Worm (Caenorhabditis elegans) whole organism, young adult: ENCODE measurements around the gene ubc-22.

Experiments used
- B0035.1 ChIP-seq: sonication (generic microtip); optimal IDR thresholded peaks from 2 replicates; lab custom pipeline; 2016; ENCODE audit warnings: missing genetic modification characterization, mild to moderate bottlenecking, missing compliant biosample characterization, missing genotype, missing genetic modification reagents
- B0261.1 ChIP-seq: sonication (generic microtip); optimal IDR thresholded peaks from 2 replicates; lab custom pipeline; 2016; ENCODE audit warnings: mild to moderate bottlenecking, missing genetic modification characterization, moderate library complexity, missing compliant biosample characterization
- B0336.3 ChIP-seq: fragments of 200-800 bp; sonication (Bioruptor generic); IDR thresholded peaks from 2 replicates; pipeline ENCODE4 v1.3.6; 2022; ENCODE audit warnings: missing genetic modification characterization, missing compliant biosample characterization
- C06A6.2 ChIP-seq: fragments of 200-800 bp; sonication (Bioruptor generic); conservative IDR thresholded peaks from 2 replicates; pipeline ENCODE4 v1.3.6; 2022; ENCODE audit warnings: missing genetic modification characterization, missing compliant biosample characterization
- F39B2.1 ChIP-seq: fragments of 200-800 bp; sonication (Bioruptor generic); IDR thresholded peaks from 2 replicates; pipeline ENCODE4 v1.3.6; 2022; ENCODE audit warnings: missing genetic modification reagents, missing genetic modification characterization, missing compliant biosample characterization
- F52B5.7 ChIP-seq: sonication (generic microtip); optimal IDR thresholded peaks from 2 replicates; lab custom pipeline; 2016; ENCODE audit warnings: mild to moderate bottlenecking, missing genetic modification characterization, missing compliant biosample characterization
- F55B11.4 ChIP-seq: sonication (generic microtip); optimal IDR thresholded peaks from 2 replicates; lab custom pipeline; 2016; ENCODE audit warnings: missing compliant biosample characterization, missing genetic modification characterization, borderline replicate concordance; ENCODE audit not compliant: insufficient read depth
- Y56A3A.18 ChIP-seq: fragments of 200-800 bp; sonication (Bioruptor generic); IDR thresholded peaks from 2 replicates; pipeline ENCODE4 v1.3.6; 2022; ENCODE audit warnings: missing genetic modification reagents, missing genetic modification characterization, missing compliant biosample characterization
- Y67H2A.10 ChIP-seq: fragments of 200-800 bp; sonication (Bioruptor generic); conservative IDR thresholded peaks from 2 replicates; pipeline ENCODE4 v1.3.6; 2022; ENCODE audit warnings: missing genetic modification reagents, missing genetic modification characterization, missing compliant biosample characterization
- Y79H2A.3 ChIP-seq: fragments of 200-800 bp; sonication (Bioruptor generic); conservative IDR thresholded peaks from 2 replicates; pipeline ENCODE4 v1.3.6; 2022; ENCODE audit warnings: missing genetic modification reagents, missing genetic modification characterization, missing compliant biosample characterization
- ama-1 ChIP-seq, 3 experiments: fragments of 150-350 bp in 1 of 3; sonication (generic microtip) in 2 of 3; optimal IDR thresholded peaks; 2 replicates each; lab custom pipeline; 2014 to 2018; ENCODE audit warnings: missing biosample characterization in 2 of 3, missing genetic modification characterization in 2 of 3, missing genetic modification reagents in 2 of 3
- attf-3 ChIP-seq: fragments of 200-800 bp; sonication (Bioruptor generic); conservative IDR thresholded peaks from 2 replicates; pipeline ENCODE4 v1.3.6; 2022; ENCODE audit warnings: missing genetic modification reagents, missing genetic modification characterization, missing compliant biosample characterization
- cebp-2 ChIP-seq: fragments of 200-800 bp; sonication (Bioruptor generic); IDR thresholded peaks from 2 replicates; pipeline ENCODE4 v1.3.6; 2022; ENCODE audit warnings: missing genetic modification characterization, missing compliant biosample characterization
- ceh-58 ChIP-seq: fragments of 200-800 bp; sonication (Bioruptor generic); IDR thresholded peaks from 2 replicates; pipeline ENCODE4 v1.3.6; 2022; ENCODE audit warnings: missing genetic modification characterization, missing compliant biosample characterization
- die-1 ChIP-seq: sonication (generic microtip); optimal IDR thresholded peaks from 2 replicates; lab custom pipeline; 2016; ENCODE audit warnings: missing genotype, mild to moderate bottlenecking, missing genetic modification characterization, missing compliant biosample characterization
- dox-1 ChIP-seq: fragments of 200-800 bp; sonication (Bioruptor generic); IDR thresholded peaks from 2 replicates; pipeline ENCODE4 v1.3.6; 2022; ENCODE audit warnings: missing genetic modification reagents, missing genetic modification characterization, missing compliant biosample characterization
- dpl-1 ChIP-seq: fragments of 150-350 bp; optimal IDR thresholded peaks from 2 replicates; lab custom pipeline; 2014; ENCODE audit warnings: missing biosample characterization, missing genetic modification reagents, missing genetic modification characterization
- ets-4 ChIP-seq: fragments of 200-800 bp; sonication (Bioruptor generic); optimal IDR thresholded peaks from 2 replicates; lab custom pipeline; 2018; ENCODE audit warnings: mild to moderate bottlenecking, missing genetic modification characterization, missing compliant biosample characterization
- him-1 ChIP-seq: sonication (generic microtip); optimal IDR thresholded peaks from 2 replicates; lab custom pipeline; 2016; ENCODE audit warnings: missing genotype, missing genetic modification reagents, missing genetic modification characterization, missing compliant biosample characterization
- hlh-12 ChIP-seq: sonication (generic microtip); optimal IDR thresholded peaks from 2 replicates; lab custom pipeline; 2016; ENCODE audit warnings: missing genetic modification characterization, missing compliant biosample characterization
- hmg-1.2 ChIP-seq: fragments of 200-800 bp; sonication (Bioruptor generic); IDR thresholded peaks from 2 replicates; pipeline ENCODE4 v1.3.6; 2022; ENCODE audit warnings: missing genetic modification reagents, missing genetic modification characterization, missing compliant biosample characterization
- hsf-1 ChIP-seq: fragments of 200-800 bp; sonication (Bioruptor generic); IDR thresholded peaks from 2 replicates; pipeline ENCODE4 v1.3.6; 2022; ENCODE audit warnings: missing genetic modification reagents, missing genetic modification characterization, missing compliant biosample characterization
- lag-1 ChIP-seq: fragments of 200-800 bp; sonication (Bioruptor generic); IDR thresholded peaks from 2 replicates; pipeline ENCODE4 v1.3.6; 2022; ENCODE audit warnings: missing genetic modification reagents, missing genetic modification characterization, missing compliant biosample characterization
- let-526 ChIP-seq: fragments of 200-800 bp; sonication (Bioruptor generic); IDR thresholded peaks from 2 replicates; pipeline ENCODE4 v1.3.6; 2022; ENCODE audit warnings: missing genetic modification reagents, missing genetic modification characterization, missing compliant biosample characterization
- madf-3 ChIP-seq: fragments of 200-800 bp; sonication (Bioruptor generic); IDR thresholded peaks from 2 replicates; pipeline ENCODE4 v1.3.6; 2022; ENCODE audit warnings: missing genetic modification reagents, missing genetic modification characterization, missing compliant biosample characterization
- mes-4 ChIP-seq: sonication (generic microtip); optimal IDR thresholded peaks from 2 replicates; lab custom pipeline; 2016; ENCODE audit warnings: missing genotype, missing genetic modification characterization, missing compliant biosample characterization
- nfyb-1 ChIP-seq: fragments of 200-800 bp; sonication (Bioruptor generic); IDR thresholded peaks from 2 replicates; pipeline ENCODE4 v1.3.6; 2022; ENCODE audit warnings: missing genetic modification reagents, missing genetic modification characterization, missing compliant biosample characterization
- nhr-120 ChIP-seq: fragments of 200-800 bp; sonication (Bioruptor generic); IDR thresholded peaks from 2 replicates; pipeline ENCODE4 v1.3.6; 2022; ENCODE audit warnings: missing genetic modification characterization, missing compliant biosample characterization
- nhr-80 ChIP-seq: sonication (generic microtip); optimal IDR thresholded peaks from 2 replicates; lab custom pipeline; 2016; ENCODE audit warnings: missing genetic modification characterization, missing compliant biosample characterization
- rec-8 ChIP-seq, 2 experiments: sonication (generic microtip); optimal IDR thresholded peaks; 2 replicates each; lab custom pipeline; 2016; ENCODE audit warnings: mild to moderate bottlenecking in 2 of 2, missing genetic modification characterization in 2 of 2, missing genetic modification reagents in 2 of 2, missing genotype in 2 of 2, missing biosample characterization in 1 of 2, missing compliant biosample characterization in 1 of 2, moderate library complexity in 1 of 2
- rpc-1 ChIP-seq, 2 experiments: fragments of 150-350 bp in 1 of 2; sonication (generic microtip) in 1 of 2; optimal IDR thresholded peaks; 2 replicates each; lab custom pipeline; 2014 to 2018; ENCODE audit warnings: missing biosample characterization in 1 of 2, missing genetic modification characterization in 1 of 2, missing genetic modification reagents in 1 of 2, missing genotype in 1 of 2
- sdz-38 ChIP-seq: sonication (generic microtip); optimal IDR thresholded peaks from 2 replicates; lab custom pipeline; 2016; ENCODE audit warnings: missing genotype, missing genetic modification characterization, missing compliant biosample characterization
- snpc-1.3 ChIP-seq: sonication (generic microtip); optimal IDR thresholded peaks from 2 replicates; lab custom pipeline; 2017; ENCODE audit warnings: missing genetic modification characterization, mild to moderate bottlenecking, missing compliant biosample characterization, antibody characterized with exemption, moderate library complexity, missing genotype, missing genetic modification reagents; ENCODE audit not compliant: insufficient read depth
- snpc-3.4 ChIP-seq: sonication (generic microtip); optimal IDR thresholded peaks from 2 replicates; lab custom pipeline; 2017; ENCODE audit warnings: missing genetic modification characterization, mild to moderate bottlenecking, missing compliant biosample characterization, antibody characterized with exemption, moderate library complexity, missing genotype, missing genetic modification reagents
- snpc-4 ChIP-seq, 5 experiments: fragments of 150-350 bp in 1 of 5; sonication (generic microtip) in 4 of 5; optimal IDR thresholded peaks; 2 replicates each; lab custom pipeline; 2014 to 2018; ENCODE audit warnings: missing genetic modification characterization in 5 of 5, missing biosample characterization in 3 of 5, antibody characterized with exemption in 2 of 5, mild to moderate bottlenecking in 2 of 5, missing compliant biosample characterization in 2 of 5, missing genotype in 2 of 5, moderate library complexity in 2 of 5, missing genetic modification reagents in 1 of 5
- tbp1 ChIP-seq: fragments of 200-800 bp; sonication (Bioruptor generic); optimal IDR thresholded peaks from 2 replicates; lab custom pipeline; 2018; ENCODE audit warnings: mild to moderate bottlenecking, missing genetic modification characterization, missing compliant biosample characterization
- unc-62 ChIP-seq: fragments of 150-350 bp; optimal IDR thresholded peaks from 2 replicates; lab custom pipeline; 2014; ENCODE audit warnings: missing biosample characterization, missing genetic modification reagents, missing genetic modification characterization
- zim-3 ChIP-seq: sonication (generic microtip); optimal IDR thresholded peaks from 2 replicates; lab custom pipeline; 2017; ENCODE audit warnings: mild to moderate bottlenecking, missing genetic modification characterization, moderate library complexity, missing compliant biosample characterization
- ztf-22 ChIP-seq: fragments of 200-800 bp; sonication (Bioruptor generic); optimal IDR thresholded peaks from 2 replicates; lab custom pipeline; 2018; ENCODE audit warnings: mild to moderate bottlenecking, missing genetic modification characterization, moderate library complexity, missing compliant biosample characterization
- ztf-3 ChIP-seq: fragments of 200-800 bp; sonication (Bioruptor generic); optimal IDR thresholded peaks from 2 replicates; lab custom pipeline; 2018; ENCODE audit warnings: mild to moderate bottlenecking, missing genetic modification characterization, missing compliant biosample characterization

ubc-22 gene

DNA sequence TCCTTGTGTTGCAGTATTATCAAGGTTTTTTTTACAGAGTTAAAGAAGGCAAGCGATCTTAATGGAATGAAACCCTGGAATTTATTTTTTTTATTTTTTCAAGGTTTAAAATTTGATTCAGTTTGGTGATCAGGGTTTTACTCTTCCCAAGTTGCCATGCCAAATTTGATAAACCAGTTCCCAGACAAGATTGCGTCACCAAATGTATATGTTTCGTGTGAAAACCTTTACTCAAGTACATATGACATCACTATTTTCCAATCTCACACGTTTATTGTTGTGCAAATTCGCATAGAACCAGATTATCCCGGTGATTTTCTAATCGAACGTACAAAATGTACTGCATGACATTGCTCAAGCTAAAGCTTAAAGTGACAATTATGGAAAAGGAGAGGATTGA is 9.7 kb upstream of the ubc-22 start (continued):
- TF ChIP-seq dox-1 (no peak), B0336.3 (GFP tag; lab: Robert Waterston, UW) (no peak)

DNA sequence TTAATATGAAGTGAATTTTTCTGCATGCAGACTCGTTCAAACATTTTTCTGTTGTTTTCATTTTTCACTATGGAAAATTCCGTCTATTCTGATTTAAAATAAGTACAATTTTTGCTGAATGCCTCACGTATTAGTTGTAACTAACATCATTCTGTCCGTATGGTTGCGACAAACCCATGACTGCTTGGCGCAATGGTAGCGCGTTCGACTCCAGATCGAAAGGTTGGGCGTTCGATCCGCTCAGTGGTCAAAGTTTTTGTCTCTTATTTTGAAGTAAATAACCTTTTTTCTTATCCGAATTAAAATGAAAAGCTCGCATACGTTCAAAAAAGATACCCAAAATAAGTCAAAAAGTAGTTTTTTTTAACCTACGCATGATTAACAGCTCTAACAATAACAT is 8.2 kb upstream of the ubc-22 start:
- peak; percentile 44 for TF ChIP-seq snpc-1.3 (tag; lab: Kevin White, UChicago)
- peak; percentile 56 for TF ChIP-seq die-1 (tag; lab: Kevin White, UChicago)
- peak; percentile 74 for TF ChIP-seq B0261.1
- TF ChIP-seq zim-3 (tag; lab: Kevin White, UChicago), result no peak
- TF ChIP-seq Y56A3A.18 (GFP tag; lab: Robert Waterston, UW), result 0 out of 2 replicates have a peak, but pooled peaks have one; percentile 25
- TF ChIP-seq unc-62, result no peak
- no peak for TF ChIP-seq ztf-3 (GFP tag; lab: Kevin White, UChicago)
- TF ChIP-seq madf-3 (GFP tag; lab: Robert Waterston, UW), result no peak
- 0 out of 2 replicates have a peak, but pooled peaks have one; percentile 29 for TF ChIP-seq let-526 (GFP tag; lab: Robert Waterston, UW)
- peak; percentile 82 for TF ChIP-seq him-1 (tag; lab: Kevin White, UChicago)
- peak; percentile 89 for TF ChIP-seq tbp1
- TF ChIP-seq snpc-4 (GFP tag; optimal IDR thresholded peaks at IDR 0.05; lab: Kevin White, UChicago), result peak; percentile 61
- no peak for TF ChIP-seq snpc-4 (tag; optimal IDR thresholded peaks at IDR 0.05; lab: Kevin White, UChicago)
- no peak for TF ChIP-seq ztf-22 (GFP tag; lab: Kevin White, UChicago)
- peak; percentile 75 for TF ChIP-seq rpc-1 (optimal IDR thresholded peaks at IDR 0.05; lab: Kevin White, UChicago)
- peak; percentile 89 for TF ChIP-seq rpc-1 (tag; optimal IDR thresholded peaks at IDR 0.05; lab: Kevin White, UChicago)
- no peak for TF ChIP-seq ama-1 (optimal IDR thresholded peaks at IDR 0.05; lab: Kevin White, UChicago)
- peak in 1 of 2 experiments; percentile 20 for TF ChIP-seq ama-1 (GFP tag; optimal IDR thresholded peaks at IDR 0.05; lab: Kevin White, UChicago)
- TF ChIP-seq rec-8 (tag; optimal IDR thresholded peaks at IDR 0.05; lab: Kevin White, UChicago), result peak; percentile 14 to 20
- TF ChIP-seq dpl-1 (GFP tag; lab: Kevin White, UChicago), result no peak
- 0 out of 2 replicates have a peak, but pooled peaks have one; percentile 37 for TF ChIP-seq hmg-1.2 (GFP tag; lab: Robert Waterston, UW)
- peak; percentile 49 for TF ChIP-seq snpc-3.4 (tag; lab: Kevin White, UChicago)
- TF ChIP-seq sdz-38, result no peak
- TF ChIP-seq, all 124 proteins: peak for 13

DNA sequence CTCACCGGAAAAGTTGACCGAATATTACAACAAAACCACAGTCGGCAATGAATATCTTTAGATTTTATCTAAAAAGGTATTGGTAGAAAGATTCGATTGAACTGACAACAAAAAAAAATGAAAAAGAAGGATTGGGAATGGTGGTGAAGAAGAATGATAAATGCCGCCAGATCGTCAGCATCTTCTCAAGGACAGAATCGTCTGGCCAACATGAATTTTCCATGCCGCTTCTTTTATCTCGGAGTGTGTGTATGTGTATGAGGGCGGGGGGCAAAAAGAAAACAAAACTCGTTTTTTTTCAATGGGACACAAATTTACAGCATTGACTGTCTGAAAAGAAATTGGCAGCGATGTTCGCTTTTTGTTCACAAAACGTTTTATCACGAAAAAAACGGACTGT is 6.9 kb upstream of the ubc-22 start:
- no peak for TF ChIP-seq F55B11.4 (tag; lab: Kevin White, UChicago)
- TF ChIP-seq nfyb-1 (GFP tag; lab: Robert Waterston, UW), result no peak
- no peak for TF ChIP-seq zim-3 (tag; lab: Kevin White, UChicago)
- TF ChIP-seq Y79H2A.3, result no peak
- no peak for TF ChIP-seq lag-1 (GFP tag; lab: Robert Waterston, UW)
- no peak for TF ChIP-seq madf-3 (GFP tag; lab: Robert Waterston, UW)
- TF ChIP-seq nhr-120, result no peak
- no peak for TF ChIP-seq attf-3 (GFP tag; lab: Robert Waterston, UW)
- no peak for TF ChIP-seq ceh-58 (GFP tag; lab: Robert Waterston, UW)
- no peak for TF ChIP-seq sdz-38
- no peak for TF ChIP-seq F39B2.1 (GFP tag; lab: Robert Waterston, UW)
- TF ChIP-seq ets-4 (GFP tag; lab: Kevin White, UChicago), result no peak
- TF ChIP-seq nhr-80 (tag; lab: Kevin White, UChicago), result no peak

DNA sequence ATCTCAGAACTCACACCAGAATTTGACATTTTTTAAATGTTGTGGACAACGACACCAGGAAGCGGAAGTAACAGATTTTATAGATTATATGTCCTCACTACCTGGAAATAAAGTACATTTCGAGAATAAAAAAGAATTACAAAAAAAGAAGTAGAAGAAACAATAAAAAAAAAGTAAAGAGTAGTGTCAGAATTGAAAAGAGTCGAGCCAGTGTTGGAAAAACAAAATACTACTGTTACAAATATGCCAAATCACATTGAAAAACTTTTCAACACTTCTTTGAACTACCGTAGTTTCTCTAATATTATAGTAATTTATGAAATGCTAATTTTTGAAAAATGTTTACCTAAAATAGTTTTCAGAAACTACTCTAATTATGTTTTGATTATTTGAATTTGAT is 5.8 kb upstream of the ubc-22 start, which contains the start of gene C06E2.1:
TSS of gene C06E2.1 (minus strand) at position 101 of the 400 bp plus-strand sequence.
- TF ChIP-seq hsf-1 (GFP tag; lab: Robert Waterston, UW), result no peak
- TF ChIP-seq mes-4 (tag; lab: Kevin White, UChicago), result no peak
- TF ChIP-seq C06A6.2 (GFP tag; lab: Robert Waterston, UW), result no peak
- TF ChIP-seq him-1 (tag; lab: Kevin White, UChicago), result no peak
- no peak for TF ChIP-seq B0035.1 (tag; lab: Kevin White, UChicago)
- no peak for TF ChIP-seq cebp-2 (GFP tag; lab: Robert Waterston, UW)
- TF ChIP-seq Y67H2A.10 (GFP tag; lab: Robert Waterston, UW), result no peak
- TF ChIP-seq F52B5.7 (tag; lab: Kevin White, UChicago), result no peak
- TF ChIP-seq hlh-12 (tag; lab: Kevin White, UChicago), result no peak
- TF ChIP-seq, all 124 proteins: peak for 0
